Worm (Caenorhabditis elegans): ENCODE data around the gene F28A10.4.

ce11 chrII:799700-800099 is 44.4 kb upstream of the F28A10.4 start, which contains the start of gene F46F5.14:
- TF ChIP-seq fos-1 (tag; optimal IDR thresholded peaks at IDR 0.05) (no peak), ama-1 (optimal IDR thresholded peaks at IDR 0.05) (no peak), tbx-2 (tag; optimal IDR thresholded peaks at IDR 0.05) (no peak), nhr-43 (tag; optimal IDR thresholded peaks at IDR 0.05; ENCODE audit: poor library complexity, severe bottlenecking) (no peak), egl-27 (tag; optimal IDR thresholded peaks at IDR 0.05) (no peak), nhr-25 (tag; optimal IDR thresholded peaks at IDR 0.05) (no peak)

Measured in whole organism, L3 larva.